Worm (Caenorhabditis elegans) whole organism, L4/young adult: ENCODE measurements around the gene sprp-4.

Source experiments
- dao-5 ChIP-seq: sonication (generic microtip); optimal IDR thresholded peaks from 2 replicates; lab custom pipeline; 2016; ENCODE audit warnings: missing genotype, missing genetic modification characterization, moderate library complexity, missing compliant biosample characterization
- him-1 ChIP-seq: sonication (generic microtip); optimal IDR thresholded peaks from 2 replicates; lab custom pipeline; 2016; ENCODE audit warnings: missing genotype, missing genetic modification reagents, missing genetic modification characterization, missing compliant biosample characterization

ce11 chrX:8828365-8828764 lies 25.1 kb downstream of the sprp-4 start, which contains the start of gene rcs-1:
- TF ChIP-seq dao-5 (tag; lab: Kevin White, UChicago) (no peak), him-1 (tag; lab: Kevin White, UChicago) (no peak)
